Worm (Caenorhabditis elegans): ENCODE measurements around the gene D2062.13.
"Not testable (repeated sequence)": the region's sequence is repeated elsewhere in the genome, so short reads cannot be mapped to it uniquely, and the experiment has no call there.

D2062.13 gene

DNA sequence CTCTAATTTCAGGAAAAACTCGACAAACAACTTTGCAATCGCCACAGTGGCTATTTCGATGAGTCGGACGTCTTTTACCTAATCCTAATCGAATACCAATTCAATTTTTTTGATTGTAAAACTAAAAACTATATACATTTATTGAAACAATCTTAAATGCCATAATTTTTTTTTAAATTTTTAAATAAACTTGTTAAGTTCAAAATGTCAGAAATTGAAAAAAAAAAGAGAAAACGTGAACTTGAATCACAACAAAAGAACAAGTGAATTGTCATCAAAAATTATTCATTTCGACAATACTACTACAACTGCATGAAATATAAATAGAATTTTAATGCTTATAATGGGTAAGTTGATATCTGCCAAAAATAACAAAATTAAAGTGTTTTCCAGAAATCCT, at the start of gene D2062.13:
Gene D2062.13 (plus strand): TSS at position 301 of the 400 bp plus-strand sequence.
- TF ChIP-seq pqm-1, zag-1, egl-13 (tag; optimal IDR thresholded peaks at IDR 0.05): not testable (repeated sequence)

DNA sequence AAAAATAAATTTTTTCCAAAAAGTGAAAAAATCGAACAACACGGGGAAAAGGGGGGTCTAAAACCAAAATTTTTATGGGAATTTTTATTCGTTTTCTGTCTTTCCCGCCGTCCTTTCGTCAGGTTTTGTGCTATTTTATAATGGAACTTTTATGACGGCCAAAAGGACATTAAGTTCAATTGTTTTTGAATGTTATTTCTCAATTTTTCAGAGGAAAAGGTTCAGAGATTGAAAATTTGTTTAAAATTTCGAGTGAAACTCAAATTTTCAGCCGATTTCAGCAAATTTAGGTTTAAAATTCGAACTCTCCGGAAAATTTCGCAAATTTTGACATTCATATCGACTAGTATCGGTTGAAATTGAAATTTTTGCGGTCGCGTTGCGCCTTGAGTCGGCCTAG, 48.4 kb upstream of the D2062.13 start, which contains the start of gene nep-18:
Gene nep-18 (minus strand): TSS at position 101 of the 400 bp plus-strand sequence.
- TF ChIP-seq snu-23 (GFP tag; optimal IDR thresholded peaks at IDR 0.05) (no peak), ceh-90 (tag; optimal IDR thresholded peaks at IDR 0.05) (no peak), pax-3 (tag; optimal IDR thresholded peaks at IDR 0.05) (no peak), Y116A8C.19 (tag; optimal IDR thresholded peaks at IDR 0.05; ENCODE audit: borderline replicate concordance) (no peak), unc-130 (tag; optimal IDR thresholded peaks at IDR 0.05) (no peak), fos-1 (tag; optimal IDR thresholded peaks at IDR 0.05) (no peak), unc-98 (GFP tag; IDR thresholded peaks at IDR 0.05) (no peak), sox-4 (tag; optimal IDR thresholded peaks at IDR 0.05) (no peak), ztf-4 (tag; optimal IDR thresholded peaks at IDR 0.05) (no peak), nhr-19 (GFP tag; conservative IDR thresholded peaks at IDR 0.05) (no peak), unc-30 (tag; optimal IDR thresholded peaks at IDR 0.05) (no peak), snpc-4 (tag; optimal IDR thresholded peaks at IDR 0.05) (no peak), dsc-1 (tag; optimal IDR thresholded peaks at IDR 0.05) (no peak), efl-3 (GFP tag; optimal IDR thresholded peaks at IDR 0.05) (no peak), fkh-10 (GFP tag; optimal IDR thresholded peaks at IDR 0.05) (no peak), hlh-17 (GFP tag; optimal IDR thresholded peaks at IDR 0.05; ENCODE audit: borderline replicate concordance) (no peak), elt-3 (tag; optimal IDR thresholded peaks at IDR 0.05) (no peak), unc-62 (GFP tag; optimal IDR thresholded peaks at IDR 0.05) (no peak), nhr-11 (tag; optimal IDR thresholded peaks at IDR 0.05) (no peak)

- TF ChIP-seq elt-2 (tag; optimal IDR thresholded peaks at IDR 0.05) (peak; percentile 67), ama-1 (optimal IDR thresholded peaks at IDR 0.05) (no peak), nhr-77 (tag; optimal IDR thresholded peaks at IDR 0.05) (no peak), nhr-90 (tag; optimal IDR thresholded peaks at IDR 0.05; ENCODE audit: poor library complexity) (no peak), zip-4 (GFP tag; optimal IDR thresholded peaks at IDR 0.05) (no peak), nhr-19 (GFP tag; conservative IDR thresholded peaks at IDR 0.05) (peak; percentile 84), ets-5 (GFP tag; IDR thresholded peaks at IDR 0.05) (no peak), lir-3 (tag; optimal IDR thresholded peaks at IDR 0.05; ENCODE audit: poor library complexity) (no peak), irx-1 (tag; optimal IDR thresholded peaks at IDR 0.05) (peak; percentile 87), unc-130 (tag; optimal IDR thresholded peaks at IDR 0.05) (peak; percentile 90), ces-1 (GFP tag; optimal IDR thresholded peaks at IDR 0.05) (peak; percentile 17), nhr-20 (tag; optimal IDR thresholded peaks at IDR 0.05) (no peak), sox-4 (tag; optimal IDR thresholded peaks at IDR 0.05) (peak; percentile 71), nhr-12 (tag; optimal IDR thresholded peaks at IDR 0.05) (no peak), nhr-85 (tag) (peak; percentile 90), lin-35 (GFP tag; optimal IDR thresholded peaks at IDR 0.05) (peak; percentile 67 to 79), unc-86 (tag; optimal IDR thresholded peaks at IDR 0.05) (peak; percentile 80), unc-30 (tag; optimal IDR thresholded peaks at IDR 0.05) (no peak), aha-1 (tag; optimal IDR thresholded peaks at IDR 0.05) (peak; percentile 6), pqm-1 (tag; optimal IDR thresholded peaks at IDR 0.05) (no peak), mab-9 (GFP tag; IDR thresholded peaks at IDR 0.05) (no peak), aly-2 (tag; optimal IDR thresholded peaks at IDR 0.05) (peak; percentile 35), blmp-1 (tag; optimal IDR thresholded peaks at IDR 0.05) (peak; percentile 60), fkh-4 (tag; optimal IDR thresholded peaks at IDR 0.05; ENCODE audit: borderline replicate concordance) (peak; percentile 6), nhr-28 (tag; optimal IDR thresholded peaks at IDR 0.05) (no peak), C04F5.9 (tag; optimal IDR thresholded peaks at IDR 0.05) (peak; percentile 79), mef-2 (tag; optimal IDR thresholded peaks at IDR 0.05) (peak; percentile 35), ceh-90 (tag; optimal IDR thresholded peaks at IDR 0.05) (peak; percentile 67), nhr-76 (tag; optimal IDR thresholded peaks at IDR 0.05) (no peak), ceh-63 (GFP tag; optimal IDR thresholded peaks at IDR 0.05) (no peak), unc-62 (GFP tag; optimal IDR thresholded peaks at IDR 0.05) (no peak), fkh-8 (tag; optimal IDR thresholded peaks at IDR 0.05) (no peak), pax-3 (tag; optimal IDR thresholded peaks at IDR 0.05) (peak; percentile 56), lsy-2 (tag; optimal IDR thresholded peaks at IDR 0.05) (peak; percentile 88 to 94), egl-27 (tag; optimal IDR thresholded peaks at IDR 0.05) (no peak), mdl-1 (tag; optimal IDR thresholded peaks at IDR 0.05) (peak in 1 of 2 experiments; percentile 23)
These were observed 47.5 kb upstream of the D2062.13 start, which contains the start of gene usp-39 for ce11 chrII:2564899-2565298. TSS of gene usp-39 (plus strand) at chrII:2565275.
